Worm (Caenorhabditis elegans) whole organism, L1 larva: Measurements from ENCODE around the gene dct-15.

Source experiments
- C16A3.4 ChIP-seq: fragments of 150-350 bp; optimal IDR thresholded peaks from 2 replicates; lab custom pipeline; 2014; ENCODE audit warnings: missing biosample characterization, missing genetic modification characterization
- F16B12.6 ChIP-seq: fragments of 150-350 bp; optimal IDR thresholded peaks from 2 replicates; lab custom pipeline; 2014; ENCODE audit warnings: missing biosample characterization, missing genetic modification characterization
- Y116A8C.19 ChIP-seq: sonication (generic microtip); optimal IDR thresholded peaks from 2 replicates; lab custom pipeline; 2016; ENCODE audit warnings: missing compliant biosample characterization, missing genetic modification characterization, borderline replicate concordance
- alr-1 ChIP-seq: fragments of 200-800 bp; sonication (Bioruptor generic); optimal IDR thresholded peaks from 2 replicates; lab custom pipeline; 2018; ENCODE audit warnings: borderline replicate concordance, mild to moderate bottlenecking, missing genetic modification characterization, missing compliant biosample characterization
- blmp-1 ChIP-seq: fragments of 150-350 bp; optimal IDR thresholded peaks from 2 replicates; lab custom pipeline; 2014; ENCODE audit warnings: missing biosample characterization, missing genetic modification characterization
- ceh-63 ChIP-seq: fragments of 200-800 bp; sonication (Bioruptor generic); optimal IDR thresholded peaks from 2 replicates; lab custom pipeline; 2018; ENCODE audit warnings: mild to moderate bottlenecking, missing genetic modification characterization, missing compliant biosample characterization
- ceh-8 ChIP-seq: fragments of 200-800 bp; sonication (Bioruptor generic); optimal IDR thresholded peaks from 2 replicates; lab custom pipeline; 2018; ENCODE audit warnings: mild to moderate bottlenecking, missing genetic modification characterization, moderate library complexity, missing compliant biosample characterization
- ceh-82 ChIP-seq, 3 experiments: fragments of 150-350 bp in 1 of 3; sonication (generic microtip) in 2 of 3; optimal IDR thresholded peaks; 2 replicates each; lab custom pipeline; 2014 to 2017; ENCODE audit warnings: missing biosample characterization in 3 of 3, missing genetic modification characterization in 3 of 3
- ceh-88 ChIP-seq: fragments of 200-800 bp; sonication (Bioruptor generic); IDR thresholded peaks from 2 replicates; pipeline ENCODE4 v1.3.6; 2022; ENCODE audit warnings: missing genetic modification characterization, missing compliant biosample characterization
- ceh-90 ChIP-seq: sonication (generic microtip); optimal IDR thresholded peaks from 2 replicates; lab custom pipeline; 2016; ENCODE audit warnings: missing genetic modification characterization, missing compliant biosample characterization
- efl-1 ChIP-seq, 4 experiments: fragments of 150-350 bp; optimal IDR thresholded peaks in 3 of 4; peaks in 1 of 4; 1 replicate in 1 of 4; 2 replicates in 3 of 4; lab custom pipeline; 2014; ENCODE audit warnings: missing biosample characterization in 2 of 4, missing genetic modification characterization in 2 of 4, missing genetic modification reagents in 2 of 4
- efl-3 ChIP-seq: fragments of 200-800 bp; sonication (Bioruptor generic); optimal IDR thresholded peaks from 2 replicates; lab custom pipeline; 2018; ENCODE audit warnings: mild to moderate bottlenecking, missing genetic modification characterization, missing compliant biosample characterization
- egl-13 ChIP-seq: sonication (generic microtip); optimal IDR thresholded peaks from 2 replicates; lab custom pipeline; 2016; ENCODE audit warnings: missing genotype, missing genetic modification reagents, missing genetic modification characterization, missing compliant biosample characterization
- egl-27 ChIP-seq, 2 experiments: fragments of 150-350 bp in 1 of 2; sonication (generic microtip); optimal IDR thresholded peaks; 3 replicates each; lab custom pipeline; 2017 to 2018; ENCODE audit warnings: missing biosample characterization in 2 of 2, missing genetic modification characterization in 2 of 2, missing genetic modification reagents in 2 of 2
- elt-3 ChIP-seq, 6 experiments: fragments of 150-350 bp in 1 of 6; sonication (generic microtip); optimal IDR thresholded peaks; 2 replicates each; lab custom pipeline; 2017 to 2018; ENCODE audit warnings: missing biosample characterization in 6 of 6, missing genetic modification characterization in 6 of 6, inconsistent platforms in 1 of 6
- fkh-10 ChIP-seq: sonication (generic microtip); optimal IDR thresholded peaks from 2 replicates; lab custom pipeline; 2017; ENCODE audit warnings: missing biosample characterization, missing genetic modification reagents, missing genetic modification characterization
- fkh-4 ChIP-seq: sonication (generic microtip); optimal IDR thresholded peaks from 2 replicates; lab custom pipeline; 2016; ENCODE audit warnings: missing compliant biosample characterization, missing genetic modification characterization, borderline replicate concordance
- fkh-8 ChIP-seq: sonication (generic microtip); optimal IDR thresholded peaks from 2 replicates; lab custom pipeline; 2016; ENCODE audit warnings: mild to moderate bottlenecking, missing genetic modification characterization, missing compliant biosample characterization
- fos-1 ChIP-seq: fragments of 150-350 bp; optimal IDR thresholded peaks from 2 replicates; lab custom pipeline; 2014; ENCODE audit warnings: missing biosample characterization, missing genetic modification characterization
- hlh-17 ChIP-seq: fragments of 200-800 bp; sonication (Bioruptor generic); optimal IDR thresholded peaks from 2 replicates; lab custom pipeline; 2018; ENCODE audit warnings: missing genetic modification characterization, mild to moderate bottlenecking, missing compliant biosample characterization, moderate library complexity, borderline replicate concordance
- hlh-4 ChIP-seq: sonication (generic microtip); optimal IDR thresholded peaks from 2 replicates; lab custom pipeline; 2016; ENCODE audit warnings: mild to moderate bottlenecking, missing genetic modification characterization, missing compliant biosample characterization
- isw-1 ChIP-seq: fragments of 200-800 bp; sonication (Bioruptor generic); IDR thresholded peaks from 2 replicates; pipeline ENCODE4 v1.3.6; 2022; ENCODE audit warnings: missing genetic modification characterization, missing compliant biosample characterization
- jun-1 ChIP-seq: fragments of 150-350 bp; optimal IDR thresholded peaks from 2 replicates; lab custom pipeline; 2014; ENCODE audit warnings: missing biosample characterization, missing genetic modification reagents, missing genetic modification characterization
- lin-13 ChIP-seq: fragments of 150-350 bp; optimal IDR thresholded peaks from 2 replicates; lab custom pipeline; 2014; ENCODE audit warnings: missing biosample characterization, missing genetic modification reagents, missing genetic modification characterization
- lin-15B ChIP-seq: fragments of 150-350 bp; sonication (generic microtip); optimal IDR thresholded peaks from 3 replicates; lab custom pipeline; 2014; ENCODE audit warnings: missing biosample characterization, missing genetic modification characterization
- lin-39 ChIP-seq: fragments of 150-350 bp; optimal IDR thresholded peaks from 2 replicates; lab custom pipeline; 2014; ENCODE audit warnings: missing biosample characterization, missing genetic modification reagents, missing genetic modification characterization
- lir-3 ChIP-seq: sonication (generic microtip); optimal IDR thresholded peaks from 2 replicates; lab custom pipeline; 2016; ENCODE audit warnings: mild to moderate bottlenecking, missing genetic modification characterization, moderate library complexity, missing compliant biosample characterization; ENCODE audit not compliant: poor library complexity
- mdl-1 ChIP-seq, 2 experiments: fragments of 150-350 bp; optimal IDR thresholded peaks; 2 replicates each; lab custom pipeline; 2014 to 2017; ENCODE audit warnings: missing biosample characterization in 2 of 2, missing genetic modification characterization in 2 of 2, inconsistent platforms in 1 of 2
- nhr-20 ChIP-seq: sonication (generic microtip); optimal IDR thresholded peaks from 2 replicates; lab custom pipeline; 2016; ENCODE audit warnings: mild to moderate bottlenecking, missing genetic modification characterization, missing compliant biosample characterization
- nhr-237 ChIP-seq: fragments of 150-350 bp; optimal IDR thresholded peaks from 2 replicates; lab custom pipeline; 2014; ENCODE audit warnings: missing biosample characterization, missing genetic modification characterization
- nhr-47 ChIP-seq: sonication (generic microtip); optimal IDR thresholded peaks from 2 replicates; lab custom pipeline; 2016; ENCODE audit warnings: mild to moderate bottlenecking, missing genetic modification characterization, moderate library complexity, missing compliant biosample characterization
- nhr-71 ChIP-seq: sonication (generic microtip); optimal IDR thresholded peaks from 2 replicates; lab custom pipeline; 2016; ENCODE audit warnings: mild to moderate bottlenecking, missing genetic modification characterization, moderate library complexity, missing compliant biosample characterization
- nhr-84 ChIP-seq: sonication (generic microtip); optimal IDR thresholded peaks from 2 replicates; lab custom pipeline; 2017; ENCODE audit warnings: missing biosample characterization, missing genetic modification characterization
- nhr-90 ChIP-seq: sonication (generic microtip); optimal IDR thresholded peaks from 2 replicates; lab custom pipeline; 2016; ENCODE audit warnings: mild to moderate bottlenecking, missing genetic modification characterization, missing compliant biosample characterization; ENCODE audit not compliant: poor library complexity
- pax-3 ChIP-seq: fragments of 200-800 bp; sonication (Bioruptor generic); optimal IDR thresholded peaks from 2 replicates; lab custom pipeline; 2018; ENCODE audit warnings: mild to moderate bottlenecking, missing genetic modification characterization, moderate library complexity, missing compliant biosample characterization
- snpc-4 ChIP-seq: fragments of 150-350 bp; optimal IDR thresholded peaks from 2 replicates; lab custom pipeline; 2014; ENCODE audit warnings: missing biosample characterization, missing genetic modification characterization
- snu-23 ChIP-seq: sonication (generic microtip); optimal IDR thresholded peaks from 2 replicates; lab custom pipeline; 2016; ENCODE audit warnings: missing genetic modification characterization, missing compliant biosample characterization
- sox-4 ChIP-seq: sonication (generic microtip); optimal IDR thresholded peaks from 2 replicates; lab custom pipeline; 2016; ENCODE audit warnings: missing genetic modification characterization, missing compliant biosample characterization
- sptf-1 ChIP-seq: fragments of 150-350 bp; optimal IDR thresholded peaks from 2 replicates; lab custom pipeline; 2014; ENCODE audit warnings: missing biosample characterization, missing genetic modification characterization
- sup-37 ChIP-seq: fragments of 200-800 bp; sonication (Bioruptor generic); optimal IDR thresholded peaks from 2 replicates; lab custom pipeline; 2018; ENCODE audit warnings: mild to moderate bottlenecking, missing genetic modification characterization, missing compliant biosample characterization
- tlp-1 ChIP-seq: fragments of 150-350 bp; optimal IDR thresholded peaks from 2 replicates; lab custom pipeline; 2014; ENCODE audit warnings: missing biosample characterization, missing genetic modification characterization
- unc-86 ChIP-seq: sonication (generic microtip); optimal IDR thresholded peaks from 2 replicates; lab custom pipeline; 2016; ENCODE audit warnings: missing genetic modification characterization, missing compliant biosample characterization
- unc-98 ChIP-seq: fragments of 200-800 bp; sonication (Bioruptor generic); IDR thresholded peaks from 2 replicates; pipeline ENCODE4 v1.3.6; 2022; ENCODE audit warnings: missing genetic modification characterization, missing compliant biosample characterization
- vab-15 ChIP-seq: sonication (generic microtip); optimal IDR thresholded peaks from 2 replicates; lab custom pipeline; 2017; ENCODE audit warnings: missing genotype, mild to moderate bottlenecking, missing genetic modification characterization, missing compliant biosample characterization
- xbp-1 ChIP-seq: sonication (generic microtip); optimal IDR thresholded peaks from 2 replicates; lab custom pipeline; 2016; ENCODE audit warnings: missing genetic modification characterization, missing compliant biosample characterization
- zag-1 ChIP-seq: fragments of 150-350 bp; optimal IDR thresholded peaks from 2 replicates; lab custom pipeline; 2014; ENCODE audit warnings: missing biosample characterization, missing genetic modification characterization
- ztf-4 ChIP-seq: fragments of 150-350 bp; optimal IDR thresholded peaks from 2 replicates; lab custom pipeline; 2014; ENCODE audit warnings: missing biosample characterization, missing genetic modification characterization

Gene dct-15

DNA sequence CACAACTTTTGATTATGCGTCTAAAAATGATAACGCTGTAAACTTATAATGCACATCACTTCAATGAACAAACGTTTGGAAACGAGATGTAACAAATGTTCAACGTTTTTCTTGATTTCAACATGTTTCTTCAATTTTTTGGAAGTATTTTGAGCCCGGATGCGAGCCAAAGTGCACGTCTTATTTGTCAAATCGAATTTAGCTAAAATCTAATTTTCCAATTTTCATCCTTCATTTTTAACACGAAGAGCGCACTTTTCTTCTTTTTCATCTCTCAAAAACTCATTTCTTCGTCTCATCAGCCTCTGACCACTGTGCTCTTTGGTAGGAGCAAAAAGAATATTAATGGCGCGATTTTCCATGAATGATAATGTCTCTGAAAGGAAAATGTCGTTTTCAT, 12.2 kb downstream of the dct-15 start (continued):
- TF ChIP-seq zag-1 (tag; lab: Kevin White, UChicago) (no peak), sup-37 (GFP tag; lab: Kevin White, UChicago) (no peak), alr-1 (tag; lab: Kevin White, UChicago) (no peak), ceh-63 (GFP tag; lab: Kevin White, UChicago) (no peak), nhr-47 (tag; lab: Kevin White, UChicago) (peak; percentile 8), fkh-8 (tag; lab: Kevin White, UChicago) (peak; percentile 3), ceh-8 (GFP tag; lab: Kevin White, UChicago) (peak; percentile 46), lir-3 (tag; lab: Kevin White, UChicago) (no peak), sox-4 (tag; lab: Kevin White, UChicago) (no peak), unc-86 (tag; lab: Kevin White, UChicago) (no peak)

ce11 chrIV:9797304-9798003, 13.1 kb downstream of the dct-15 start, which contains the start of gene T13F2.2:
T13F2.2 (minus strand) TSS chrIV:9797354.
- no peak for TF ChIP-seq isw-1
- no peak for TF ChIP-seq zag-1 (tag; lab: Kevin White, UChicago)
- no peak for TF ChIP-seq unc-98 (GFP tag; lab: Robert Waterston, UW)
- no peak for TF ChIP-seq lin-15B (tag; lab: Kevin White, UChicago)
- no peak for TF ChIP-seq vab-15 (tag; lab: Kevin White, UChicago)
- TF ChIP-seq pax-3, result no peak
- TF ChIP-seq sup-37 (GFP tag; lab: Kevin White, UChicago), result no peak
- TF ChIP-seq elt-3 (tag; optimal IDR thresholded peaks at IDR 0.05; lab: Kevin White, UChicago), result no peak
- no peak for TF ChIP-seq ztf-4 (tag; lab: Kevin White, UChicago)
- no peak for TF ChIP-seq lin-39 (tag; lab: Kevin White, UChicago)
- TF ChIP-seq lin-13 (GFP tag; lab: Kevin White, UChicago), result no peak
- TF ChIP-seq nhr-237, result no peak
- no peak for TF ChIP-seq Y116A8C.19
- TF ChIP-seq F16B12.6 (tag; lab: Kevin White, UChicago), result no peak
- no peak for TF ChIP-seq nhr-84 (tag; lab: Kevin White, UChicago)
- TF ChIP-seq lir-3 (tag; lab: Kevin White, UChicago), result peak; percentile 63
- no peak for TF ChIP-seq nhr-20
- TF ChIP-seq snpc-4 (tag; lab: Kevin White, UChicago), result no peak
- no peak for TF ChIP-seq C16A3.4 (tag; lab: Kevin White, UChicago)
- TF ChIP-seq efl-3 (GFP tag; lab: Kevin White, UChicago), result no peak
- no peak for TF ChIP-seq fkh-10 (GFP tag; lab: Kevin White, UChicago)
- no peak for TF ChIP-seq jun-1
- TF ChIP-seq tlp-1 (tag; lab: Kevin White, UChicago), result peak; percentile 44
- TF ChIP-seq snu-23, result no peak
- no peak for TF ChIP-seq egl-27 (tag; optimal IDR thresholded peaks at IDR 0.05; lab: Kevin White, UChicago)
- no peak for TF ChIP-seq ceh-63 (GFP tag; lab: Kevin White, UChicago)
- TF ChIP-seq mdl-1 (tag; optimal IDR thresholded peaks at IDR 0.05; lab: Kevin White, UChicago), result no peak
- TF ChIP-seq fkh-4 (tag; lab: Kevin White, UChicago), result peak; percentile 34
- TF ChIP-seq egl-13 (tag; lab: Kevin White, UChicago), result no peak
- no peak for TF ChIP-seq sptf-1 (tag; lab: Kevin White, UChicago)
- no peak for TF ChIP-seq xbp-1
- no peak for TF ChIP-seq blmp-1 (tag; lab: Kevin White, UChicago)
- no peak for TF ChIP-seq nhr-47 (tag; lab: Kevin White, UChicago)
- peak; percentile 79 for TF ChIP-seq ceh-90 (tag; lab: Kevin White, UChicago)
- no peak for TF ChIP-seq fos-1 (tag; lab: Kevin White, UChicago)
- peak; percentile 24 for TF ChIP-seq nhr-71
- TF ChIP-seq fkh-8 (tag; lab: Kevin White, UChicago), result no peak
- no peak for TF ChIP-seq sox-4 (tag; lab: Kevin White, UChicago)
- TF ChIP-seq unc-86 (tag; lab: Kevin White, UChicago), result no peak
- peak in 1 of 2 experiments; percentile 18 for TF ChIP-seq efl-1 (optimal IDR thresholded peaks at IDR 0.05; lab: Kevin White, UChicago)
- peak in 1 of 2 experiments; percentile 53 for TF ChIP-seq efl-1 (GFP tag; optimal IDR thresholded peaks at IDR 0.05 in 1 of 2; lab: Kevin White, UChicago)
- TF ChIP-seq ceh-82 (tag; optimal IDR thresholded peaks at IDR 0.05; lab: Kevin White, UChicago), result no peak
- TF ChIP-seq hlh-4, result no peak
- peak; percentile 56 for TF ChIP-seq nhr-90 (tag; lab: Kevin White, UChicago)
- no peak for TF ChIP-seq ceh-88
- TF ChIP-seq hlh-17, result no peak
